Fruit fly (Drosophila melanogaster) whole organism, embryonic: ENCODE data around the gene EAChm.
A peak's percentile ranks its signal among the peaks of the same experiment; 100 is the strongest.

Source experiments
- Awh ChIP-seq: fragments of 200-800 bp; sonication (Bioruptor generic); IDR thresholded peaks from 2 replicates; pipeline ENCODE4, ENCODE4 v1.3.6; 2022; ENCODE audit warnings: missing biosample characterization, missing genetic modification characterization
- Blimp-1 ChIP-seq: fragments of 200-800 bp; sonication (Bioruptor generic); optimal IDR thresholded peaks from 3 replicates; lab custom pipeline; 2018; ENCODE audit warnings: missing biosample characterization, missing genetic modification characterization, mild to moderate bottlenecking, moderate library complexity, missing genetic modification reagents
- CG1024 ChIP-seq: fragments of 200-800 bp; sonication (Bioruptor generic); IDR thresholded peaks from 2 replicates; pipeline ENCODE4 v1.3.6; 2022; ENCODE audit warnings: missing biosample characterization, missing genetic modification characterization
- CG1529 ChIP-seq: fragments of 200-800 bp; sonication (Bioruptor generic); optimal IDR thresholded peaks from 3 replicates; lab custom pipeline; 2018; ENCODE audit warnings: missing biosample characterization, missing genetic modification characterization
- CG1603 ChIP-seq: fragments of 200-800 bp; sonication (Bioruptor generic); optimal IDR thresholded peaks from 2 replicates; lab custom pipeline; 2019; ENCODE audit warnings: missing biosample characterization, mild to moderate bottlenecking, missing genetic modification characterization, moderate library complexity
- CG16813 ChIP-seq: fragments of 200-800 bp; sonication (Bioruptor generic); IDR thresholded peaks from 3 replicates; pipeline ENCODE4 v1.3.6; 2022; ENCODE audit warnings: missing biosample characterization, missing genetic modification characterization; ENCODE audit not compliant: partially characterized antibody
- CG17361 ChIP-seq: fragments of 200-800 bp; sonication (Bioruptor generic); IDR thresholded peaks from 3 replicates; pipeline ENCODE4 v1.3.6; 2022; ENCODE audit warnings: missing biosample characterization, missing genetic modification characterization
- CG17612 ChIP-seq: fragments of 200-800 bp; sonication (Bioruptor generic); IDR thresholded peaks from 2 replicates; pipeline ENCODE4 v1.3.6; 2022; ENCODE audit warnings: missing biosample characterization, missing genetic modification characterization
- CG1792 ChIP-seq: fragments of 200-800 bp; sonication (Bioruptor generic); optimal IDR thresholded peaks from 2 replicates; lab custom pipeline; 2016; ENCODE audit warnings: missing biosample characterization, missing genetic modification characterization
- CG18599 ChIP-seq: fragments of 200-800 bp; sonication (Bioruptor generic); optimal IDR thresholded peaks from 3 replicates; lab custom pipeline; 2017; ENCODE audit warnings: missing biosample characterization, missing genetic modification characterization, mild to moderate bottlenecking, moderate library complexity, missing genetic modification reagents
- CG34376 ChIP-seq: fragments of 200-800 bp; sonication (Bioruptor generic); optimal IDR thresholded peaks from 2 replicates; lab custom pipeline; 2018; ENCODE audit warnings: missing biosample characterization, mild to moderate bottlenecking, missing genetic modification characterization
- CG4404 ChIP-seq: fragments of 200-800 bp; sonication (Bioruptor generic); IDR thresholded peaks from 2 replicates; pipeline ENCODE4 v1.3.6; 2022; ENCODE audit warnings: missing biosample characterization, missing genetic modification characterization
- CG7963 ChIP-seq: fragments of 200-800 bp; sonication (Bioruptor generic); IDR thresholded peaks from 3 replicates; pipeline ENCODE4 v1.3.6; 2022; ENCODE audit warnings: missing biosample characterization, missing genetic modification characterization; ENCODE audit not compliant: partially characterized antibody
- CG9437 ChIP-seq: fragments of 200-800 bp; sonication (Bioruptor generic); optimal IDR thresholded peaks from 2 replicates; lab custom pipeline; 2018; ENCODE audit warnings: missing biosample characterization, mild to moderate bottlenecking, missing genetic modification characterization
- Elba2 ChIP-seq: fragments of 200-800 bp; sonication (Bioruptor generic); optimal IDR thresholded peaks from 3 replicates; lab custom pipeline; 2016; ENCODE audit warnings: missing biosample characterization, missing genetic modification characterization
- Ets65A ChIP-seq: fragments of 200-800 bp; sonication (Bioruptor generic); peaks from one replicate; lab custom pipeline; 2016; ENCODE audit warnings: missing biosample characterization, missing genetic modification characterization
- HLH3B ChIP-seq: fragments of 200-800 bp; sonication (Bioruptor generic); IDR thresholded peaks from 2 replicates; pipeline ENCODE4 v1.3.6; 2022; ENCODE audit warnings: missing biosample characterization, missing genetic modification characterization
- Hmr ChIP-seq: fragments of 200-800 bp; sonication (Bioruptor generic); optimal IDR thresholded peaks from 3 replicates; lab custom pipeline; 2017; ENCODE audit warnings: mild to moderate bottlenecking, missing biosample characterization, missing genetic modification reagents, missing genetic modification characterization
- Hmx ChIP-seq: fragments of 200-800 bp; sonication (Bioruptor generic); optimal IDR thresholded peaks from 2 replicates; lab custom pipeline; 2016; ENCODE audit warnings: missing biosample characterization, missing genetic modification characterization
- Hr51 ChIP-seq, 2 experiments: fragments of 200-800 bp; sonication (Bioruptor generic); optimal IDR thresholded peaks; 2 replicates in 1 of 2; 3 replicates in 1 of 2; lab custom pipeline; 2016 to 2018; ENCODE audit warnings: missing biosample characterization in 2 of 2, missing genetic modification characterization in 2 of 2, mild to moderate bottlenecking in 1 of 2, moderate library complexity in 1 of 2
- Hsf ChIP-seq: fragments of 200-800 bp; sonication (Bioruptor generic); optimal IDR thresholded peaks from 3 replicates; lab custom pipeline; 2016; ENCODE audit warnings: missing biosample characterization, missing genetic modification characterization
- Myb ChIP-seq: fragments of 200-800 bp; sonication (Bioruptor generic); optimal IDR thresholded peaks from 2 replicates; lab custom pipeline; 2016; ENCODE audit warnings: missing biosample characterization, missing genetic modification characterization
- NfI ChIP-seq: fragments of 200-800 bp; sonication (Bioruptor generic); optimal IDR thresholded peaks from 3 replicates; lab custom pipeline; 2018; ENCODE audit warnings: missing biosample characterization, mild to moderate bottlenecking, missing genetic modification characterization, moderate library complexity
- Opbp ChIP-seq: fragments of 200-800 bp; sonication (Bioruptor generic); IDR thresholded peaks from 3 replicates; pipeline ENCODE4 v1.3.6; 2022; ENCODE audit warnings: missing biosample characterization, missing genetic modification characterization; ENCODE audit not compliant: partially characterized antibody
- Poxn ChIP-seq: fragments of 200-800 bp; sonication (Bioruptor generic); IDR thresholded peaks from 2 replicates; pipeline ENCODE4 v1.3.6; 2022; ENCODE audit warnings: missing biosample characterization, missing genetic modification characterization
- Sry-β ChIP-seq: fragments of 200-800 bp; sonication (Bioruptor generic); optimal IDR thresholded peaks from 2 replicates; lab custom pipeline; 2018; ENCODE audit warnings: missing biosample characterization, mild to moderate bottlenecking, missing genetic modification characterization, moderate library complexity
- Sry-δ ChIP-seq: fragments of 200-800 bp; sonication (Bioruptor generic); optimal IDR thresholded peaks from 2 replicates; lab custom pipeline; 2016; ENCODE audit warnings: missing biosample characterization, missing genetic modification characterization
- bbx ChIP-seq: fragments of 200-800 bp; sonication (Bioruptor generic); IDR thresholded peaks from 2 replicates; pipeline ENCODE4 v1.3.6; 2022; ENCODE audit warnings: missing biosample characterization, missing genetic modification characterization; ENCODE audit not compliant: partially characterized antibody
- bcd ChIP-seq: fragments of 200-800 bp; sonication (Bioruptor generic); optimal IDR thresholded peaks from 2 replicates; lab custom pipeline; 2017; ENCODE audit warnings: missing biosample characterization, mild to moderate bottlenecking, missing genetic modification characterization
- chinmo ChIP-seq: fragments of 200-800 bp; sonication (Bioruptor generic); IDR thresholded peaks from 4 replicates; pipeline ENCODE4 v1.3.6; 2022; ENCODE audit warnings: missing biosample characterization, missing genetic modification characterization; ENCODE audit not compliant: partially characterized antibody
- croc ChIP-seq: fragments of 200-800 bp; sonication (Bioruptor generic); conservative IDR thresholded peaks from 3 replicates; pipeline ENCODE4 v1.3.6; 2022; ENCODE audit warnings: missing biosample characterization, missing genetic modification characterization
- crol ChIP-seq: fragments of 200-800 bp; sonication (Bioruptor generic); IDR thresholded peaks from 2 replicates; pipeline ENCODE4 v1.3.6; 2022; ENCODE audit warnings: missing biosample characterization, missing genetic modification characterization
- exex ChIP-seq: fragments of 200-800 bp; sonication (Bioruptor generic); optimal IDR thresholded peaks from 4 replicates; lab custom pipeline; 2018; ENCODE audit warnings: missing biosample characterization, mild to moderate bottlenecking, missing genetic modification characterization, moderate library complexity
- fd96Cb ChIP-seq: fragments of 200-800 bp; sonication (Bioruptor generic); optimal IDR thresholded peaks from 2 replicates; lab custom pipeline; 2018; ENCODE audit warnings: missing biosample characterization, mild to moderate bottlenecking, missing genetic modification characterization, moderate library complexity
- gfzf ChIP-seq: fragments of 200-800 bp; sonication (Bioruptor generic); optimal IDR thresholded peaks from 2 replicates; lab custom pipeline; 2016; ENCODE audit warnings: missing biosample characterization, mild to moderate bottlenecking, missing genetic modification characterization, moderate library complexity
- grau ChIP-seq: fragments of 200-800 bp; optimal IDR thresholded peaks from 3 replicates; lab custom pipeline; 2019; ENCODE audit warnings: missing biosample characterization, mild to moderate bottlenecking, missing genetic modification characterization, moderate library complexity
- hbn ChIP-seq: fragments of 200-800 bp; sonication (Bioruptor generic); IDR thresholded peaks from 2 replicates; pipeline ENCODE4 v1.3.6; 2022; ENCODE audit warnings: missing biosample characterization, missing genetic modification characterization; ENCODE audit not compliant: partially characterized antibody
- jumu ChIP-seq: fragments of 200-800 bp; sonication (Bioruptor generic); optimal IDR thresholded peaks from 3 replicates; lab custom pipeline; 2016; ENCODE audit warnings: missing biosample characterization, missing genetic modification characterization
- lab ChIP-seq: fragments of 200-800 bp; sonication (Bioruptor generic); optimal IDR thresholded peaks from 3 replicates; lab custom pipeline; 2017; ENCODE audit warnings: missing biosample characterization, missing genetic modification characterization, mild to moderate bottlenecking, moderate library complexity, missing genetic modification reagents
- pfk ChIP-seq: fragments of 200-800 bp; sonication (Bioruptor generic); optimal IDR thresholded peaks from 2 replicates; lab custom pipeline; 2018; ENCODE audit warnings: missing biosample characterization, mild to moderate bottlenecking, missing genetic modification characterization, moderate library complexity
- scrt ChIP-seq: fragments of 200-800 bp; sonication (Bioruptor generic); optimal IDR thresholded peaks from 2 replicates; lab custom pipeline; 2018; ENCODE audit warnings: missing biosample characterization, mild to moderate bottlenecking, missing genetic modification characterization, moderate library complexity
- sd ChIP-seq: fragments of 200-800 bp; sonication (Bioruptor generic); optimal IDR thresholded peaks from 3 replicates; lab custom pipeline; 2018; ENCODE audit warnings: missing biosample characterization, mild to moderate bottlenecking, missing genetic modification characterization, moderate library complexity
- vnd ChIP-seq: fragments of 200-800 bp; sonication (Bioruptor generic); IDR thresholded peaks from 3 replicates; pipeline ENCODE4 v1.3.6; 2022; ENCODE audit warnings: missing biosample characterization, missing genetic modification characterization; ENCODE audit not compliant: partially characterized antibody

Gene EAChm

dm6 chr3L:15048091-15048490 lies 6.5 kb upstream of the EAChm start (continued):
- TF ChIP-seq fd96Cb (tag; lab: Kevin White, UChicago) (no peak), CG34376 (GFP tag; lab: Kevin White, UChicago) (no peak), CG7963 (GFP tag; lab: Robert Waterston, UW) (peak; percentile 62; the same call in 1 of the 3 replicates), Hr51 (GFP tag; optimal IDR thresholded peaks at IDR 0.05; lab: Kevin White, UChicago) (peak in 1 of 2 experiments; percentile 14), CG17361 (0 out of 3 replicates have a peak, but pooled peaks have one; percentile 10), CG1024 (GFP tag; lab: Robert Waterston, UW) (peak; percentile 2; the same call in 1 of the 2 replicates), CG1792 (GFP tag; lab: Kevin White, UChicago) (no peak), Myb (GFP tag; lab: Kevin White, UChicago) (peak; percentile 39), Blimp-1 (GFP tag; lab: Kevin White, UChicago) (no peak), CG16813 (peak; percentile 66), Hsf (GFP tag; lab: Kevin White, UChicago) (peak; percentile 28), Elba2 (GFP tag; lab: Kevin White, UChicago) (no peak), NfI (GFP tag; lab: Kevin White, UChicago) (peak; percentile 1), grau (tag; lab: Kevin White, UChicago) (peak; percentile 11), bbx (GFP tag; lab: Robert Waterston, UW) (no peak; the same call in 1 of the 2 replicates), CG9437 (no peak), Opbp (GFP tag; lab: Robert Waterston, UW) (0 out of 3 replicates have a peak, but pooled peaks have one; percentile 39), CG1603 (peak; percentile 15)
- TF ChIP-seq, all 482 proteins: peak for 26

- no peak for TF ChIP-seq bcd (GFP tag; lab: Kevin White, UChicago)
- TF ChIP-seq CG18599 (GFP tag; lab: Kevin White, UChicago), result peak; percentile 11
- TF ChIP-seq hbn (GFP tag; lab: Robert Waterston, UW), result no peak
- TF ChIP-seq scrt, result no peak
- TF ChIP-seq sd (tag; lab: Kevin White, UChicago), result no peak
- no peak for TF ChIP-seq CG4404 (GFP tag; lab: Robert Waterston, UW)
- TF ChIP-seq, all 482 proteins: peak for 1
Observed at dm6 chr3L:15049395-15049794, 5.2 kb upstream of the EAChm start, which contains the start of gene CG43678. CG43678 (minus strand) TSS chr3L:15049495.

- TF ChIP-seq Ets65A (GFP tag; lab: Kevin White, UChicago), result peak; percentile 36
- no peak for TF ChIP-seq Poxn (GFP tag; lab: Robert Waterston, UW)
Observed at dm6 chr3L:15050109-15050508, 4.5 kb upstream of the EAChm start, which contains the start of gene CG18581. CG18581 (minus strand) TSS chr3L:15050209.

dm6 chr3L:15050706-15051105 lies 3.9 kb upstream of the EAChm start, which contains the start of gene CG12310:
CG12310 (minus strand) TSS chr3L:15050806.
- TF ChIP-seq lab (GFP tag; lab: Kevin White, UChicago) (peak; percentile 20), CG18599 (GFP tag; lab: Kevin White, UChicago) (peak; percentile 45), Hmx (GFP tag; lab: Kevin White, UChicago) (no peak), Hmr (peak; percentile 0)

dm6 chr3L:15051325-15051724 lies 3.3 kb upstream of the EAChm start, which contains the start of gene CG43679:
CG43679 (minus strand) TSS chr3L:15051425.
- no peak for TF ChIP-seq CG1603
- TF ChIP-seq Sry-δ (GFP tag; lab: Kevin White, UChicago), result no peak
- no peak for TF ChIP-seq exex (tag; lab: Kevin White, UChicago)
- no peak for TF ChIP-seq CG1529 (GFP tag; lab: Kevin White, UChicago)
- TF ChIP-seq Sry-β (GFP tag; lab: Kevin White, UChicago), result no peak
- no peak for TF ChIP-seq pfk (GFP tag; lab: Kevin White, UChicago)
- TF ChIP-seq gfzf, result no peak
- no peak for TF ChIP-seq scrt
- TF ChIP-seq jumu (GFP tag; lab: Kevin White, UChicago), result no peak
- no peak for TF ChIP-seq chinmo (GFP tag; lab: Robert Waterston, UW)
- TF ChIP-seq Awh (GFP tag; lab: Robert Waterston, UW), result no peak
- no peak for TF ChIP-seq CG17612 (GFP tag; lab: Robert Waterston, UW)
- no peak for TF ChIP-seq croc (GFP tag; lab: Robert Waterston, UW)
- no peak for TF ChIP-seq HLH3B (GFP tag; lab: Robert Waterston, UW)
- no peak for TF ChIP-seq crol (GFP tag; lab: Robert Waterston, UW)
- TF ChIP-seq vnd, result no peak
